Fruit fly (Drosophila melanogaster) whole organism, prepupa: Measurements from ENCODE around the gene dan.

ENCODE experiments used
- Blimp-1 ChIP-seq: fragments of 200-800 bp; sonication (Bioruptor generic); optimal IDR thresholded peaks from 3 replicates; lab custom pipeline; 2017; ENCODE audit warnings: missing biosample characterization, missing genetic modification characterization, mild to moderate bottlenecking, moderate library complexity, missing genetic modification reagents
- CG10631 ChIP-seq: fragments of 200-800 bp; sonication (Bioruptor generic); optimal IDR thresholded peaks from 2 replicates; lab custom pipeline; 2016; ENCODE audit warnings: missing biosample characterization, missing genetic modification characterization
- CG10669 ChIP-seq: fragments of 200-800 bp; sonication (Bioruptor generic); optimal IDR thresholded peaks from 3 replicates; lab custom pipeline; 2018; ENCODE audit warnings: missing biosample characterization, mild to moderate bottlenecking, missing genetic modification characterization, moderate library complexity
- CG11294 ChIP-seq: fragments of 200-800 bp; sonication (Bioruptor generic); IDR thresholded peaks from 2 replicates; pipeline ENCODE4 v1.3.6; 2022; ENCODE audit warnings: missing biosample characterization, missing genetic modification characterization
- CG11762 ChIP-seq: fragments of 200-800 bp; sonication (Bioruptor generic); optimal IDR thresholded peaks from 3 replicates; lab custom pipeline; 2016; ENCODE audit warnings: missing biosample characterization, missing genetic modification characterization; ENCODE audit not compliant: insufficient read depth
- CG15336 ChIP-seq: fragments of 200-800 bp; sonication (Bioruptor generic); IDR thresholded peaks from 2 replicates; pipeline ENCODE4 v1.3.6; 2022; ENCODE audit warnings: missing biosample characterization, missing genetic modification characterization
- CG1621 ChIP-seq: fragments of 200-800 bp; sonication (Bioruptor generic); optimal IDR thresholded peaks from 3 replicates; lab custom pipeline; 2018; ENCODE audit warnings: missing biosample characterization, mild to moderate bottlenecking, missing genetic modification characterization
- CG3032 ChIP-seq: fragments of 200-800 bp; optimal IDR thresholded peaks from 2 replicates; lab custom pipeline; 2019; ENCODE audit warnings: missing biosample characterization, mild to moderate bottlenecking, missing genetic modification characterization, moderate library complexity
- CG31627 ChIP-seq: fragments of 200-800 bp; sonication (Bioruptor generic); optimal IDR thresholded peaks from 3 replicates; lab custom pipeline; 2016; ENCODE audit warnings: missing biosample characterization, missing genetic modification characterization
- CG34406 ChIP-seq: fragments of 200-800 bp; sonication (Bioruptor generic); optimal IDR thresholded peaks from 3 replicates; lab custom pipeline; 2016; ENCODE audit warnings: missing biosample characterization, missing genetic modification characterization
- CG3919 ChIP-seq: fragments of 200-800 bp; sonication (Bioruptor generic); optimal IDR thresholded peaks from 3 replicates; lab custom pipeline; 2016; ENCODE audit warnings: missing biosample characterization, missing genetic modification characterization
- CG4318 ChIP-seq: fragments of 200-800 bp; sonication (Bioruptor generic); optimal IDR thresholded peaks from 3 replicates; lab custom pipeline; 2017; ENCODE audit warnings: missing biosample characterization, mild to moderate bottlenecking, missing genetic modification characterization
- CG6163 ChIP-seq: fragments of 200-800 bp; sonication (Bioruptor generic); IDR thresholded peaks from 3 replicates; pipeline ENCODE4 v1.3.6; 2022; ENCODE audit warnings: missing biosample characterization, missing genetic modification characterization
- CG6276 ChIP-seq: fragments of 200-800 bp; sonication (Bioruptor generic); optimal IDR thresholded peaks from 2 replicates; lab custom pipeline; 2017; ENCODE audit warnings: missing biosample characterization, mild to moderate bottlenecking, missing genetic modification characterization
- CG6808 ChIP-seq: fragments of 200-800 bp; sonication (Bioruptor generic); optimal IDR thresholded peaks from 3 replicates; lab custom pipeline; 2017; ENCODE audit warnings: missing biosample characterization, missing genetic modification characterization, mild to moderate bottlenecking, moderate library complexity, missing genetic modification reagents
- CG6854 ChIP-seq: fragments of 200-800 bp; sonication (Bioruptor generic); optimal IDR thresholded peaks from 2 replicates; lab custom pipeline; 2017; ENCODE audit warnings: missing biosample characterization, mild to moderate bottlenecking, missing genetic modification characterization
- CG7368 ChIP-seq: fragments of 200-800 bp; sonication (Bioruptor generic); optimal IDR thresholded peaks from 3 replicates; lab custom pipeline; 2016; ENCODE audit warnings: missing biosample characterization, missing genetic modification characterization
- CG8119 ChIP-seq: fragments of 200-800 bp; sonication (Bioruptor generic); IDR thresholded peaks from 3 replicates; pipeline ENCODE4 v1.3.6; 2022; ENCODE audit warnings: missing biosample characterization, missing genetic modification characterization
- CG8319 ChIP-seq: fragments of 200-800 bp; sonication (Bioruptor generic); optimal IDR thresholded peaks from 3 replicates; lab custom pipeline; 2016; ENCODE audit warnings: missing biosample characterization, missing genetic modification characterization
- CG8632 ChIP-seq: fragments of 200-800 bp; sonication (Bioruptor generic); optimal IDR thresholded peaks from 3 replicates; lab custom pipeline; 2016; ENCODE audit warnings: missing biosample characterization, missing genetic modification characterization
- CG9139 ChIP-seq: fragments of 200-800 bp; sonication (Bioruptor generic); optimal IDR thresholded peaks from 3 replicates; lab custom pipeline; 2017; ENCODE audit warnings: missing biosample characterization, mild to moderate bottlenecking, missing genetic modification characterization
- Eip75B ChIP-seq: fragments of 200-800 bp; sonication (Bioruptor generic); optimal IDR thresholded peaks from 3 replicates; lab custom pipeline; 2016; ENCODE audit warnings: missing biosample characterization, missing genetic modification characterization
- Eip78C ChIP-seq: fragments of 200-800 bp; sonication (Bioruptor generic); peaks from one replicate; lab custom pipeline; 2016; ENCODE audit warnings: missing biosample characterization, missing genetic modification characterization
- Eip93F ChIP-seq: fragments of 200-800 bp; sonication (Bioruptor generic); optimal IDR thresholded peaks from 2 replicates; lab custom pipeline; 2016; ENCODE audit warnings: missing biosample characterization, mild to moderate bottlenecking, missing genetic modification characterization
- Ets21C ChIP-seq: fragments of 200-800 bp; sonication (Bioruptor generic); optimal IDR thresholded peaks from 3 replicates; lab custom pipeline; 2016; ENCODE audit warnings: missing biosample characterization, missing genetic modification characterization
- Gug ChIP-seq: fragments of 200-800 bp; sonication (Bioruptor generic); IDR thresholded peaks from 2 replicates; pipeline ENCODE4 v1.3.6; 2022; ENCODE audit warnings: missing biosample characterization, missing genetic modification characterization
- Hr39 ChIP-seq: fragments of 200-800 bp; sonication (Bioruptor generic); optimal IDR thresholded peaks from 2 replicates; lab custom pipeline; 2016; ENCODE audit warnings: missing biosample characterization, missing genetic modification characterization
- Hr4 ChIP-seq: fragments of 200-800 bp; sonication (Bioruptor generic); optimal IDR thresholded peaks from 3 replicates; lab custom pipeline; 2016; ENCODE audit warnings: missing biosample characterization, missing genetic modification characterization
- Lpt ChIP-seq: fragments of 200-800 bp; sonication (Bioruptor generic); optimal IDR thresholded peaks from 3 replicates; lab custom pipeline; 2016; ENCODE audit warnings: missing biosample characterization, missing genetic modification characterization
- Met ChIP-seq: fragments of 200-800 bp; sonication (Bioruptor generic); optimal IDR thresholded peaks from 3 replicates; lab custom pipeline; 2016; ENCODE audit warnings: missing biosample characterization, missing genetic modification characterization
- OdsH ChIP-seq: fragments of 200-800 bp; sonication (Bioruptor generic); optimal IDR thresholded peaks from 3 replicates; lab custom pipeline; 2016; ENCODE audit warnings: missing biosample characterization, missing genetic modification characterization
- Sox14 ChIP-seq: fragments of 200-800 bp; sonication (Bioruptor generic); optimal IDR thresholded peaks from 3 replicates; lab custom pipeline; 2016; ENCODE audit warnings: missing biosample characterization, missing genetic modification characterization
- Sox15 ChIP-seq: fragments of 200-800 bp; sonication (Bioruptor generic); optimal IDR thresholded peaks from 3 replicates; lab custom pipeline; 2016; ENCODE audit warnings: missing biosample characterization, missing genetic modification characterization
- achi ChIP-seq: fragments of 200-800 bp; sonication (Bioruptor generic); optimal IDR thresholded peaks from 3 replicates; lab custom pipeline; 2016; ENCODE audit warnings: missing biosample characterization, missing genetic modification characterization
- acj6 ChIP-seq: fragments of 200-800 bp; sonication (Bioruptor generic); optimal IDR thresholded peaks from 3 replicates; lab custom pipeline; 2016; ENCODE audit warnings: missing biosample characterization, missing genetic modification characterization
- cyc ChIP-seq: fragments of 200-800 bp; sonication (Bioruptor generic); optimal IDR thresholded peaks from 3 replicates; lab custom pipeline; 2016; ENCODE audit warnings: missing biosample characterization, missing genetic modification characterization
- dac ChIP-seq: fragments of 200-800 bp; sonication (Bioruptor generic); optimal IDR thresholded peaks from 2 replicates; lab custom pipeline; 2017; ENCODE audit warnings: missing biosample characterization, mild to moderate bottlenecking, missing genetic modification characterization
- dsx ChIP-seq: fragments of 200-800 bp; optimal IDR thresholded peaks from 3 replicates; lab custom pipeline; 2019; ENCODE audit warnings: missing biosample characterization, mild to moderate bottlenecking, missing genetic modification characterization, moderate library complexity; ENCODE audit not compliant: poor library complexity, severe bottlenecking
- eg ChIP-seq: fragments of 200-800 bp; sonication (Bioruptor generic); IDR thresholded peaks from 3 replicates; pipeline ENCODE4 v1.3.6; 2022; ENCODE audit warnings: missing biosample characterization, missing genetic modification characterization
- esn ChIP-seq: fragments of 200-800 bp; sonication (Bioruptor generic); optimal IDR thresholded peaks from 2 replicates; lab custom pipeline; 2016; ENCODE audit warnings: missing biosample characterization, mild to moderate bottlenecking, missing genetic modification characterization, moderate library complexity
- fd59A ChIP-seq: fragments of 200-800 bp; sonication (Bioruptor generic); optimal IDR thresholded peaks from 2 replicates; lab custom pipeline; 2017; ENCODE audit warnings: missing biosample characterization, mild to moderate bottlenecking, missing genetic modification characterization, missing genetic modification reagents
- fd85E ChIP-seq: fragments of 200-800 bp; sonication (Bioruptor generic); optimal IDR thresholded peaks from 3 replicates; lab custom pipeline; 2016; ENCODE audit warnings: missing biosample characterization, missing genetic modification characterization
- fkh ChIP-seq: fragments of 200-800 bp; sonication (Bioruptor generic); optimal IDR thresholded peaks from 3 replicates; lab custom pipeline; 2017; ENCODE audit warnings: missing biosample characterization, mild to moderate bottlenecking, missing genetic modification characterization, moderate library complexity
- lz ChIP-seq: fragments of 200-800 bp; sonication (Bioruptor generic); optimal IDR thresholded peaks from 3 replicates; lab custom pipeline; 2016; ENCODE audit warnings: missing biosample characterization, missing genetic modification characterization
- net ChIP-seq: fragments of 200-800 bp; sonication (Bioruptor generic); optimal IDR thresholded peaks from 3 replicates; lab custom pipeline; 2016; ENCODE audit warnings: missing biosample characterization, missing genetic modification characterization
- pdm3 ChIP-seq: fragments of 200-800 bp; sonication (Bioruptor generic); optimal IDR thresholded peaks from 3 replicates; lab custom pipeline; 2016; ENCODE audit warnings: missing biosample characterization, missing genetic modification characterization
- spab ChIP-seq: fragments of 200-800 bp; sonication (Bioruptor generic); optimal IDR thresholded peaks from 2 replicates; lab custom pipeline; 2017; ENCODE audit warnings: missing biosample characterization, mild to moderate bottlenecking, missing genetic modification characterization, missing genetic modification reagents
- ss ChIP-seq, 2 experiments: fragments of 200-800 bp; sonication (Bioruptor generic); optimal IDR thresholded peaks; 2 replicates in 1 of 2; 3 replicates in 1 of 2; lab custom pipeline; 2017 to 2018; ENCODE audit warnings: mild to moderate bottlenecking in 2 of 2, missing biosample characterization in 2 of 2, missing genetic modification characterization in 2 of 2, moderate library complexity in 1 of 2
- svp ChIP-seq: fragments of 200-800 bp; sonication (Bioruptor generic); peaks from one replicate; lab custom pipeline; 2016; ENCODE audit warnings: missing biosample characterization, missing genetic modification characterization
- topi ChIP-seq: fragments of 200-800 bp; sonication (Bioruptor generic); optimal IDR thresholded peaks from 3 replicates; lab custom pipeline; 2016; ENCODE audit warnings: missing biosample characterization, missing genetic modification characterization
- vri ChIP-seq: fragments of 200-800 bp; sonication (Bioruptor generic); optimal IDR thresholded peaks from 3 replicates; lab custom pipeline; 2016; ENCODE audit warnings: missing biosample characterization, mild to moderate bottlenecking, missing genetic modification characterization

dan gene

DNA sequence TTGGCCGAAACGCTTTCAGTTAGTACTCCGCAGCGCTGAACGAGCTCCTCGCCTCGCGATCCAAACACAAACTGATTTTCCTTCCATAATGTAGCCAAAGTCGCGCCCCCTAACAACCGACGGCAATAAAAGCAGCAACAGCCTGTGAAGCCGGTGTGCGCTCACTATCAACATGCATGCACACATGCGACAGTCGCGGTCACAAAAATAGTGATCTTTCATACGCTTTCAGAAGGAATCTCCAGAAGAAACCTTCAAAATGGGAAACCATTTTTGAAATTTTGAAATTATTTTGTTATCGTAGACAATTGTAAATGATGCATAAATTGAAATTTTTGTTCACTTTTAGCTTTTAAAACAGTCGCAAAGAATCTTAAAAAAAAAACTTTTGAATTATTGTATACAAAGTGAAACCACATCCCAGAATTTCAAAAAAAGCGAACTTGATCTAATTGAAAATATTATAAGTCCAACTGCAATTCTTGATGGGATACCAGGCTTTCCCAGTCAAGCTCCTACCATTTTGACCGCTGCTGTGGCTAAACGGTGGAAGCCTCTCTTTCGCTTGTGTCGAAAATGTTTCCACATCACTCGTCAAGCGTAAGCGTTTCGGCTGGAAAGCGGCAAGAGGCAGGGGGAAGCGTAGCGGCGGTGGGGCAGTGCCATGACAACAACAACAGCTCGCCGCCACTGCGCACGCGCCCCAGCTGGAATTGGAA, 48.2 kb downstream of the dan start, which contains the start of gene Cad96Cb:
Gene Cad96Cb (minus strand): TSS at position 51 of the 719 bp plus-strand sequence.
- TF ChIP-seq CG34406 (GFP tag; lab: Kevin White, UChicago) (peak; percentile 89), Lpt (GFP tag; lab: Kevin White, UChicago) (peak; percentile 92), Met (peak; percentile 95), achi (GFP tag; lab: Kevin White, UChicago) (peak; percentile 93), svp (GFP tag; lab: Kevin White, UChicago) (peak; percentile 98), CG8319 (GFP tag; lab: Kevin White, UChicago) (peak; percentile 89), topi (GFP tag; lab: Kevin White, UChicago) (peak; percentile 95), pdm3 (GFP tag; lab: Kevin White, UChicago) (peak; percentile 92), CG4318 (GFP tag; lab: Kevin White, UChicago) (peak; percentile 95), spab (GFP tag; lab: Kevin White, UChicago) (peak; percentile 93), fd59A (GFP tag; lab: Kevin White, UChicago) (peak; percentile 89), fd85E (GFP tag; lab: Kevin White, UChicago) (peak; percentile 57), Hr39 (GFP tag; lab: Kevin White, UChicago) (peak; percentile 92), CG8119 (GFP tag; lab: Robert Waterston, UW) (peak; percentile 94), CG3032 (tag; lab: Kevin White, UChicago) (peak; percentile 90), dsx (peak; percentile 80), Ets21C (peak; percentile 86), CG8632 (GFP tag; lab: Kevin White, UChicago) (peak; percentile 89), CG3919 (peak; percentile 95), fkh (GFP tag; lab: Kevin White, UChicago) (no peak), CG9139 (GFP tag; lab: Kevin White, UChicago) (peak; percentile 79), CG11294 (GFP tag; lab: Robert Waterston, UW) (peak; percentile 61), CG11762 (peak; percentile 93), Sox14 (GFP tag; lab: Kevin White, UChicago) (peak; percentile 94), Eip93F (GFP tag; lab: Kevin White, UChicago) (peak; percentile 50), CG10669 (GFP tag; lab: Kevin White, UChicago) (peak; percentile 89), net (GFP tag; lab: Kevin White, UChicago) (peak; percentile 94), cyc (GFP tag; lab: Kevin White, UChicago) (peak; percentile 93), Eip75B (GFP tag; lab: Kevin White, UChicago) (peak; percentile 91), Sox15 (GFP tag; lab: Kevin White, UChicago) (peak; percentile 84), CG6276 (peak; percentile 97), CG6854 (GFP tag; lab: Kevin White, UChicago) (peak; percentile 87), lz (GFP tag; lab: Kevin White, UChicago) (peak; percentile 92), CG31627 (GFP tag; lab: Kevin White, UChicago) (peak; percentile 92), CG6163 (peak; percentile 81), ss (GFP tag; optimal IDR thresholded peaks at IDR 0.05; lab: Kevin White, UChicago) (peak; percentile 92), dac (GFP tag; lab: Kevin White, UChicago) (peak; percentile 91), CG6808 (GFP tag; lab: Kevin White, UChicago) (peak; percentile 93), CG7368 (GFP tag; lab: Kevin White, UChicago) (peak; percentile 80), OdsH (GFP tag; lab: Kevin White, UChicago) (peak; percentile 93), vri (GFP tag; lab: Kevin White, UChicago) (peak; percentile 79), Hr4 (GFP tag; lab: Kevin White, UChicago) (peak; percentile 96), acj6 (GFP tag; lab: Kevin White, UChicago) (peak; percentile 91), Eip78C (GFP tag; lab: Kevin White, UChicago) (peak; percentile 99), Blimp-1 (peak; percentile 76), esn (GFP tag; lab: Kevin White, UChicago) (peak; percentile 95), eg (GFP tag; lab: Robert Waterston, UW) (peak; percentile 80; the same call in 2 of the 3 replicates), CG10631 (GFP tag; lab: Kevin White, UChicago) (peak; percentile 88), Gug (peak; percentile 79), CG1621 (tag; lab: Kevin White, UChicago) (peak; percentile 71), CG15336 (GFP tag; lab: Robert Waterston, UW) (peak; percentile 90)
